Fruit fly (Drosophila melanogaster) whole organism, embryonic: ENCODE data around the gene PIG-C.
A peak's percentile ranks its signal among the peaks of the same experiment; 100 is the strongest.

Experiments
- Asciz ChIP-seq: fragments of 200-800 bp; sonication (Bioruptor generic); optimal IDR thresholded peaks from 2 replicates; lab custom pipeline; 2017; ENCODE audit warnings: missing biosample characterization, mild to moderate bottlenecking, missing genetic modification characterization, missing genetic modification reagents
- Atf3 ChIP-seq: fragments of 200-800 bp; sonication (Bioruptor generic); optimal IDR thresholded peaks from 3 replicates; lab custom pipeline; 2016; ENCODE audit warnings: missing biosample characterization, missing genetic modification characterization
- BtbVII ChIP-seq: fragments of 200-800 bp; sonication (Bioruptor generic); optimal IDR thresholded peaks from 3 replicates; lab custom pipeline; 2017; ENCODE audit warnings: missing biosample characterization, mild to moderate bottlenecking, missing genetic modification characterization
- CG10543 ChIP-seq: fragments of 200-800 bp; sonication (Bioruptor generic); optimal IDR thresholded peaks from 3 replicates; lab custom pipeline; 2017; ENCODE audit warnings: missing biosample characterization, mild to moderate bottlenecking, missing genetic modification characterization, moderate library complexity
- CG11695 ChIP-seq: fragments of 200-800 bp; sonication (Bioruptor generic); IDR thresholded peaks from 3 replicates; pipeline ENCODE4 v1.3.6; 2022; ENCODE audit warnings: missing biosample characterization, missing genetic modification characterization
- CG12219 ChIP-seq: fragments of 200-800 bp; sonication (Bioruptor generic); optimal IDR thresholded peaks from 3 replicates; lab custom pipeline; 2018; ENCODE audit warnings: missing biosample characterization, mild to moderate bottlenecking, missing genetic modification characterization
- CG13123 ChIP-seq: fragments of 200-800 bp; sonication (Bioruptor generic); optimal IDR thresholded peaks from 2 replicates; lab custom pipeline; 2016; ENCODE audit warnings: missing biosample characterization, missing genetic modification characterization
- CG1529 ChIP-seq: fragments of 200-800 bp; sonication (Bioruptor generic); optimal IDR thresholded peaks from 3 replicates; lab custom pipeline; 2018; ENCODE audit warnings: missing biosample characterization, missing genetic modification characterization
- CG17328 ChIP-seq: fragments of 200-800 bp; sonication (Bioruptor generic); IDR thresholded peaks from 2 replicates; pipeline ENCODE4 v1.3.6; 2022; ENCODE audit warnings: missing biosample characterization, missing genetic modification characterization
- CG17385 ChIP-seq: fragments of 200-800 bp; sonication (Bioruptor generic); optimal IDR thresholded peaks from 3 replicates; lab custom pipeline; 2018; ENCODE audit warnings: missing biosample characterization, mild to moderate bottlenecking, missing genetic modification characterization
- CG18262 ChIP-seq: fragments of 200-800 bp; optimal IDR thresholded peaks from 3 replicates; lab custom pipeline; 2019; ENCODE audit warnings: missing biosample characterization, mild to moderate bottlenecking, missing genetic modification characterization, moderate library complexity
- CG2712 ChIP-seq: fragments of 200-800 bp; optimal IDR thresholded peaks from 3 replicates; lab custom pipeline; 2019; ENCODE audit warnings: missing biosample characterization, mild to moderate bottlenecking, missing genetic modification characterization, moderate library complexity
- CG2889 ChIP-seq: fragments of 200-800 bp; sonication (Bioruptor generic); IDR thresholded peaks from 3 replicates; pipeline ENCODE4 v1.3.6; 2022; ENCODE audit warnings: missing biosample characterization, missing genetic modification characterization
- CG30403 ChIP-seq: fragments of 200-800 bp; sonication (Bioruptor generic); optimal IDR thresholded peaks from 3 replicates; lab custom pipeline; 2016; ENCODE audit warnings: missing biosample characterization, missing genetic modification characterization
- CG3995 ChIP-seq: fragments of 200-800 bp; sonication (Bioruptor generic); optimal IDR thresholded peaks from 3 replicates; lab custom pipeline; 2016; ENCODE audit warnings: missing biosample characterization, missing genetic modification characterization
- CG43689 ChIP-seq: fragments of 200-800 bp; sonication (Bioruptor generic); IDR thresholded peaks from 2 replicates; pipeline ENCODE4 v1.3.6; 2022; ENCODE audit warnings: missing biosample characterization, missing genetic modification characterization
- CG6654 ChIP-seq: fragments of 200-800 bp; sonication (Bioruptor generic); optimal IDR thresholded peaks from 2 replicates; lab custom pipeline; 2017; ENCODE audit warnings: missing biosample characterization, mild to moderate bottlenecking, missing genetic modification characterization
- CG9727 ChIP-seq: fragments of 200-800 bp; sonication (Bioruptor generic); optimal IDR thresholded peaks from 3 replicates; lab custom pipeline; 2017; ENCODE audit warnings: missing biosample characterization, mild to moderate bottlenecking, missing genetic modification characterization
- Dip3 ChIP-seq: fragments of 200-800 bp; sonication (Bioruptor generic); optimal IDR thresholded peaks from 3 replicates; lab custom pipeline; 2016; ENCODE audit warnings: missing biosample characterization, missing genetic modification characterization
- Dp ChIP-seq: fragments of 200-800 bp; sonication (Bioruptor generic); optimal IDR thresholded peaks from 2 replicates; lab custom pipeline; 2018; ENCODE audit warnings: missing biosample characterization, mild to moderate bottlenecking, missing genetic modification characterization, moderate library complexity
- Ets97D ChIP-seq: fragments of 200-800 bp; sonication (Bioruptor generic); optimal IDR thresholded peaks from 3 replicates; lab custom pipeline; 2016; ENCODE audit warnings: missing biosample characterization, missing genetic modification characterization
- H2.0 ChIP-seq: fragments of 200-800 bp; sonication (Bioruptor generic); IDR thresholded peaks from 2 replicates; pipeline ENCODE4 v1.3.6; 2022; ENCODE audit warnings: missing biosample characterization, missing genetic modification characterization
- HmgD ChIP-seq: fragments of 200-800 bp; sonication (Bioruptor generic); optimal IDR thresholded peaks from 3 replicates; lab custom pipeline; 2016; ENCODE audit warnings: missing biosample characterization, missing genetic modification characterization
- Hsf ChIP-seq: fragments of 200-800 bp; sonication (Bioruptor generic); optimal IDR thresholded peaks from 3 replicates; lab custom pipeline; 2016; ENCODE audit warnings: missing biosample characterization, missing genetic modification characterization
- Lim3 ChIP-seq: fragments of 200-800 bp; sonication (Bioruptor generic); IDR thresholded peaks from 2 replicates; pipeline ENCODE4 v1.3.6; 2022; ENCODE audit warnings: missing biosample characterization, missing genetic modification characterization
- MBD-R2 ChIP-seq: fragments of 200-800 bp; sonication (Bioruptor generic); IDR thresholded peaks from 2 replicates; pipeline ENCODE4 v1.3.6; 2022; ENCODE audit warnings: missing biosample characterization, missing genetic modification characterization
- MTF-1 ChIP-seq: fragments of 200-800 bp; sonication (Bioruptor generic); optimal IDR thresholded peaks from 2 replicates; lab custom pipeline; 2018; ENCODE audit warnings: missing biosample characterization, mild to moderate bottlenecking, missing genetic modification characterization, borderline replicate concordance
- Max ChIP-seq: fragments of 200-800 bp; sonication (Bioruptor generic); optimal IDR thresholded peaks from 2 replicates; lab custom pipeline; 2016; ENCODE audit warnings: missing biosample characterization, mild to moderate bottlenecking, missing genetic modification characterization
- Rfx ChIP-seq: fragments of 200-800 bp; sonication (Bioruptor generic); IDR thresholded peaks from 2 replicates; pipeline ENCODE4 v1.3.6; 2022; ENCODE audit warnings: missing biosample characterization, missing genetic modification characterization
- Vsx1 ChIP-seq: fragments of 200-800 bp; sonication (Bioruptor generic); optimal IDR thresholded peaks from 2 replicates; lab custom pipeline; 2017; ENCODE audit warnings: missing biosample characterization, mild to moderate bottlenecking, missing genetic modification characterization, missing genetic modification reagents
- Xrp1 ChIP-seq: fragments of 200-800 bp; sonication (Bioruptor generic); IDR thresholded peaks from 2 replicates; pipeline ENCODE4 v1.3.6; 2022; ENCODE audit warnings: missing biosample characterization, missing genetic modification characterization
- ab ChIP-seq: fragments of 200-800 bp; sonication (Bioruptor generic); optimal IDR thresholded peaks from 2 replicates; lab custom pipeline; 2016; ENCODE audit warnings: missing biosample characterization, missing genetic modification characterization
- br ChIP-seq: fragments of >200 bp; optimal IDR thresholded peaks from 2 replicates; lab custom pipeline; 2017
- chif ChIP-seq, 2 experiments: fragments of 200-800 bp; sonication (Bioruptor generic); optimal IDR thresholded peaks; 3 replicates each; lab custom pipeline; 2016; ENCODE audit warnings: missing biosample characterization in 2 of 2, missing genetic modification characterization in 2 of 2
- chm ChIP-seq: fragments of 200-800 bp; sonication (Bioruptor generic); IDR thresholded peaks from 2 replicates; pipeline ENCODE4 v1.3.6; 2022; ENCODE audit warnings: missing biosample characterization, missing genetic modification characterization
- chn ChIP-seq: fragments of 200-800 bp; sonication (Bioruptor generic); optimal IDR thresholded peaks from 2 replicates; lab custom pipeline; 2016; ENCODE audit warnings: missing biosample characterization, missing genetic modification characterization
- dmrt11E ChIP-seq: fragments of 200-800 bp; sonication (Bioruptor generic); optimal IDR thresholded peaks from 3 replicates; lab custom pipeline; 2018; ENCODE audit warnings: missing biosample characterization, mild to moderate bottlenecking, missing genetic modification characterization, moderate library complexity
- en ChIP-seq: fragments of 200-800 bp; sonication (Bioruptor generic); optimal IDR thresholded peaks from 2 replicates; lab custom pipeline; 2016; ENCODE audit warnings: missing biosample characterization, missing genetic modification characterization
- fd3F ChIP-seq: fragments of 200-800 bp; sonication (Bioruptor generic); optimal IDR thresholded peaks from 2 replicates; lab custom pipeline; 2018; ENCODE audit warnings: missing biosample characterization, mild to moderate bottlenecking, missing genetic modification characterization, moderate library complexity
- fru ChIP-seq: fragments of >200 bp; optimal IDR thresholded peaks from 2 replicates; lab custom pipeline; 2017
- ftz-f1 ChIP-seq: fragments of 200-800 bp; sonication (Bioruptor generic); optimal IDR thresholded peaks from 2 replicates; lab custom pipeline; 2016; ENCODE audit warnings: missing biosample characterization, missing genetic modification characterization
- gem ChIP-seq: fragments of 200-800 bp; sonication (Bioruptor generic); optimal IDR thresholded peaks from 2 replicates; lab custom pipeline; 2019; ENCODE audit warnings: missing biosample characterization, mild to moderate bottlenecking, missing genetic modification characterization, moderate library complexity
- hb ChIP-seq: fragments of 200-800 bp; sonication (Bioruptor generic); IDR thresholded peaks from 3 replicates; pipeline ENCODE4 v1.3.6; 2022; ENCODE audit warnings: missing biosample characterization, missing genetic modification characterization; ENCODE audit not compliant: partially characterized antibody
- inv ChIP-seq: fragments of 200-800 bp; sonication (Bioruptor generic); IDR thresholded peaks from 2 replicates; pipeline ENCODE4 v1.3.6; 2022; ENCODE audit warnings: missing biosample characterization, missing genetic modification characterization; ENCODE audit not compliant: partially characterized antibody
- jumu ChIP-seq: fragments of 200-800 bp; sonication (Bioruptor generic); optimal IDR thresholded peaks from 3 replicates; lab custom pipeline; 2016; ENCODE audit warnings: missing biosample characterization, missing genetic modification characterization
- luna ChIP-seq: fragments of 200-800 bp; sonication (Bioruptor generic); optimal IDR thresholded peaks from 2 replicates; lab custom pipeline; 2016; ENCODE audit warnings: missing biosample characterization, missing genetic modification characterization
- peb ChIP-seq: fragments of 200-800 bp; sonication (Bioruptor generic); IDR thresholded peaks from 2 replicates; pipeline ENCODE4 v1.3.6; 2022; ENCODE audit warnings: missing biosample characterization, missing genetic modification characterization
- run ChIP-seq: fragments of 200-800 bp; sonication (Bioruptor generic); optimal IDR thresholded peaks from 3 replicates; lab custom pipeline; 2018; ENCODE audit warnings: missing biosample characterization, mild to moderate bottlenecking, missing genetic modification characterization
- tll ChIP-seq, 2 experiments: fragments of 200-800 bp in 1 of 2; fragments of >200 bp in 1 of 2; sonication (Bioruptor generic) in 1 of 2; optimal IDR thresholded peaks; 2 replicates each; lab custom pipeline; 2017 to 2019; ENCODE audit warnings: missing biosample characterization in 2 of 2, missing genetic modification characterization in 2 of 2, mild to moderate bottlenecking in 1 of 2, moderate library complexity in 1 of 2
- toy ChIP-seq: fragments of 200-800 bp; sonication (Bioruptor generic); IDR thresholded peaks from 2 replicates; pipeline ENCODE4 v1.3.6; 2022; ENCODE audit warnings: missing biosample characterization, missing genetic modification characterization
- tup ChIP-seq: fragments of 200-800 bp; sonication (Bioruptor generic); optimal IDR thresholded peaks from 2 replicates; lab custom pipeline; 2016; ENCODE audit warnings: missing biosample characterization, mild to moderate bottlenecking, missing genetic modification characterization, moderate library complexity
- zfh2 ChIP-seq: fragments of 200-800 bp; sonication (Bioruptor generic); optimal IDR thresholded peaks from 2 replicates; lab custom pipeline; 2016; ENCODE audit warnings: missing biosample characterization, missing genetic modification characterization

The PIG-C gene

dm6 chr3L:3303087-3303526, 15.9 kb downstream of the PIG-C start, which contains the start of gene CG14968:
TSS of gene CG14968 (minus strand) at chr3L:3303112.
- no peak for TF ChIP-seq hb (GFP tag; lab: Robert Waterston, UW)
- TF ChIP-seq Rfx (GFP tag; lab: Robert Waterston, UW), result peak; percentile 99
- TF ChIP-seq Lim3 (GFP tag; lab: Robert Waterston, UW), result peak; percentile 83
- peak; percentile 78 for TF ChIP-seq dmrt11E (tag; lab: Kevin White, UChicago)
- peak; percentile 75 for TF ChIP-seq zfh2 (GFP tag; lab: Kevin White, UChicago)
- TF ChIP-seq chm (GFP tag; lab: Robert Waterston, UW), result peak; percentile 95
- peak; percentile 83 for TF ChIP-seq Dip3 (GFP tag; lab: Kevin White, UChicago)
- TF ChIP-seq CG12219, result peak; percentile 77
- TF ChIP-seq br (lab: Kevin White, UChicago), result no peak
- TF ChIP-seq chn (GFP tag; lab: Kevin White, UChicago), result peak; percentile 83
- peak; percentile 29 for TF ChIP-seq Ets97D (GFP tag; lab: Kevin White, UChicago)
- peak; percentile 66 for TF ChIP-seq jumu (GFP tag; lab: Kevin White, UChicago)
- TF ChIP-seq CG17328 (GFP tag; lab: Robert Waterston, UW), result peak; percentile 96
- TF ChIP-seq en (GFP tag; lab: Kevin White, UChicago), result no peak
- peak; percentile 87 for TF ChIP-seq tup (GFP tag; lab: Kevin White, UChicago)
- peak; percentile 92 for TF ChIP-seq CG18262 (tag; lab: Kevin White, UChicago)
- peak; percentile 91 for TF ChIP-seq peb (GFP tag; lab: Robert Waterston, UW)
- TF ChIP-seq chif (GFP tag; optimal IDR thresholded peaks at IDR 0.05; lab: Kevin White, UChicago), result peak; percentile 41 to 67
- TF ChIP-seq ftz-f1 (GFP tag; lab: Kevin White, UChicago), result peak; percentile 48
- peak; percentile 37 for TF ChIP-seq Atf3 (GFP tag; lab: Kevin White, UChicago)
- TF ChIP-seq toy, result peak; percentile 90
- peak; percentile 55 for TF ChIP-seq Vsx1 (GFP tag; lab: Kevin White, UChicago)
- TF ChIP-seq BtbVII, result peak; percentile 88
- peak; percentile 85 for TF ChIP-seq CG13123
- TF ChIP-seq fru, result no peak
- peak; percentile 90 for TF ChIP-seq Hsf (GFP tag; lab: Kevin White, UChicago)
- peak; percentile 54 for TF ChIP-seq luna (GFP tag; lab: Kevin White, UChicago)
- peak; percentile 95 for TF ChIP-seq gem (tag; lab: Kevin White, UChicago)
- TF ChIP-seq ab (GFP tag; lab: Kevin White, UChicago), result no peak
- no peak for TF ChIP-seq Dp (GFP tag; lab: Kevin White, UChicago)
- peak; percentile 87 for TF ChIP-seq CG2712 (tag; lab: Kevin White, UChicago)
- TF ChIP-seq CG17385, result peak; percentile 91
- no peak for TF ChIP-seq inv
- TF ChIP-seq CG6654, result peak; percentile 74
- peak; percentile 93 for TF ChIP-seq CG2889 (GFP tag; lab: Robert Waterston, UW)
- TF ChIP-seq MTF-1 (GFP tag; lab: Kevin White, UChicago), result peak; percentile 88
- TF ChIP-seq CG1529 (GFP tag; lab: Kevin White, UChicago), result peak; percentile 74
- TF ChIP-seq CG43689 (GFP tag; lab: Robert Waterston, UW), result peak; percentile 94
- TF ChIP-seq CG10543, result peak; percentile 75
- peak; percentile 95 for TF ChIP-seq Xrp1 (GFP tag; lab: Robert Waterston, UW)
- peak; percentile 96 for TF ChIP-seq H2.0 (GFP tag; lab: Robert Waterston, UW)
- peak; percentile 93 for TF ChIP-seq fd3F (GFP tag; lab: Kevin White, UChicago)
- peak; percentile 52 for TF ChIP-seq CG3995 (GFP tag; lab: Kevin White, UChicago)
- no peak for TF ChIP-seq HmgD (GFP tag; lab: Kevin White, UChicago)
- peak; percentile 88 for TF ChIP-seq Asciz (GFP tag; lab: Kevin White, UChicago)
- TF ChIP-seq CG9727 (GFP tag; lab: Kevin White, UChicago), result peak; percentile 85
- TF ChIP-seq run (tag; lab: Kevin White, UChicago), result peak; percentile 72
- TF ChIP-seq CG30403 (GFP tag; lab: Kevin White, UChicago), result peak; percentile 93
- peak; percentile 92 for TF ChIP-seq Max (GFP tag; lab: Kevin White, UChicago)
- TF ChIP-seq tll (GFP tag; optimal IDR thresholded peaks at IDR 0.05; lab: Kevin White, UChicago), result no peak
- peak; percentile 93 for TF ChIP-seq MBD-R2 (GFP tag; lab: Robert Waterston, UW)
- peak; percentile 96 for TF ChIP-seq CG11695 (GFP tag; lab: Robert Waterston, UW)
